Fruit fly (Drosophila melanogaster): ENCODE results near the gene Pburs.

Gene Pburs

dm6 chr2L:14409428-14409933 lies 7.7 kb downstream of the Pburs start, which contains the start of gene elB (continued):
- no peak for TF ChIP-seq CG11093 (GFP tag; IDR thresholded peaks at IDR 0.05)
- no peak for TF ChIP-seq Spps (tag; optimal IDR thresholded peaks at IDR 0.05)
- 0 out of 3 replicates have a peak, but pooled peaks have one; percentile 49 for TF ChIP-seq CG2199 (GFP tag; IDR thresholded peaks at IDR 0.05)
- no peak for TF ChIP-seq ems (GFP tag; optimal IDR thresholded peaks at IDR 0.05)
- no peak for TF ChIP-seq HHEX (GFP tag; optimal IDR thresholded peaks at IDR 0.05)
- TF ChIP-seq row (GFP tag; IDR thresholded peaks at IDR 0.05), result no peak
- TF ChIP-seq bbx (GFP tag; IDR thresholded peaks at IDR 0.05; ENCODE audit: partially characterized antibody), result 0 out of 2 replicates have a peak, but pooled peaks have one; percentile 26
- peak; percentile 15 for TF ChIP-seq CG11398 (GFP tag; optimal IDR thresholded peaks at IDR 0.05)
- no peak for TF ChIP-seq chn (GFP tag; optimal IDR thresholded peaks at IDR 0.05)
- TF ChIP-seq unpg (GFP tag; optimal IDR thresholded peaks at IDR 0.05), result no peak
- peak; percentile 72; the same call in 1 of the 3 replicates for TF ChIP-seq CG34422 (GFP tag; IDR thresholded peaks at IDR 0.05)
- no peak; the same call in 1 of the 2 replicates for TF ChIP-seq CG11696 (GFP tag; IDR thresholded peaks at IDR 0.05)
- TF ChIP-seq CG5953 (GFP tag; IDR thresholded peaks at IDR 0.05), result no peak
- no peak for TF ChIP-seq Ets65A (GFP tag)
- no peak for TF ChIP-seq knrl (GFP tag; IDR thresholded peaks at IDR 0.05; ENCODE audit: partially characterized antibody)
- TF ChIP-seq psq (GFP tag; optimal IDR thresholded peaks at IDR 0.05), result no peak
- TF ChIP-seq stwl (tag; optimal IDR thresholded peaks at IDR 0.05), result no peak
- TF ChIP-seq ase (GFP tag; IDR thresholded peaks at IDR 0.05), result no peak
- TF ChIP-seq dmrt99B (tag; optimal IDR thresholded peaks at IDR 0.05), result no peak
- TF ChIP-seq Ravus (GFP tag; IDR thresholded peaks at IDR 0.05), result no peak
- no peak for TF ChIP-seq ash1 (GFP tag; optimal IDR thresholded peaks at IDR 0.05)
- TF ChIP-seq Asciz (GFP tag; optimal IDR thresholded peaks at IDR 0.05), result no peak
- no peak for TF ChIP-seq Sry-β (GFP tag; optimal IDR thresholded peaks at IDR 0.05)
- no peak for TF ChIP-seq CG8290 (GFP tag; optimal IDR thresholded peaks at IDR 0.05)
- peak in 1 of 2 experiments; percentile 64 for TF ChIP-seq CG8290 (tag; optimal IDR thresholded peaks at IDR 0.05)
- no peak for TF ChIP-seq twi (tag; optimal IDR thresholded peaks at IDR 0.05)
- no peak for TF ChIP-seq CG14965 (GFP tag; optimal IDR thresholded peaks at IDR 0.05; ENCODE audit: borderline replicate concordance)
- TF ChIP-seq Dref (GFP tag; IDR thresholded peaks at IDR 0.05), result no peak
- TF ChIP-seq CG15479 (GFP tag; optimal IDR thresholded peaks at IDR 0.05), result no peak
- no peak for TF ChIP-seq CG12744 (GFP tag; optimal IDR thresholded peaks at IDR 0.05)
- no peak for TF ChIP-seq salm (tag; optimal IDR thresholded peaks at IDR 0.05)
- 0 out of 2 replicates have a peak, but pooled peaks have one; percentile 13 for TF ChIP-seq bowl (GFP tag; IDR thresholded peaks at IDR 0.05)
- no peak for TF ChIP-seq PHDP (tag; optimal IDR thresholded peaks at IDR 0.05)
- no peak for TF ChIP-seq vfl (GFP tag; optimal IDR thresholded peaks at IDR 0.05)
- no peak for TF ChIP-seq zf30C (GFP tag; optimal IDR thresholded peaks at IDR 0.05)
- no peak for TF ChIP-seq Dek (tag; optimal IDR thresholded peaks at IDR 0.05)
- TF ChIP-seq CG12391 (tag; optimal IDR thresholded peaks at IDR 0.05), result no peak
- TF ChIP-seq lilli (GFP tag; optimal IDR thresholded peaks at IDR 0.05), result no peak
- no peak for TF ChIP-seq CG18476 (GFP tag; optimal IDR thresholded peaks at IDR 0.05)
- no peak for TF ChIP-seq sd (tag; optimal IDR thresholded peaks at IDR 0.05)
- TF ChIP-seq nom (GFP tag; optimal IDR thresholded peaks at IDR 0.05), result peak; percentile 48
- TF ChIP-seq pnt (GFP tag; optimal IDR thresholded peaks at IDR 0.05), result no peak
- 0 out of 2 replicates have a peak, but pooled peaks have one; percentile 16 for TF ChIP-seq Rfx (GFP tag; IDR thresholded peaks at IDR 0.05)
- no peak for TF ChIP-seq CG4854 (GFP tag; optimal IDR thresholded peaks at IDR 0.05)
- no peak for TF ChIP-seq CG16863 (GFP tag; optimal IDR thresholded peaks at IDR 0.05)
- TF ChIP-seq MTF-1 (GFP tag; optimal IDR thresholded peaks at IDR 0.05; ENCODE audit: borderline replicate concordance), result no peak
- TF ChIP-seq CG17829 (tag; optimal IDR thresholded peaks at IDR 0.05), result no peak
- TF ChIP-seq btn (GFP tag; optimal IDR thresholded peaks at IDR 0.05), result peak; percentile 8
- TF ChIP-seq CG10979 (tag; optimal IDR thresholded peaks at IDR 0.05), result no peak
- no peak for TF ChIP-seq CG9609 (GFP tag; optimal IDR thresholded peaks at IDR 0.05)
- TF ChIP-seq oc (tag; optimal IDR thresholded peaks at IDR 0.05), result no peak
